In the genomic region with DNA sequence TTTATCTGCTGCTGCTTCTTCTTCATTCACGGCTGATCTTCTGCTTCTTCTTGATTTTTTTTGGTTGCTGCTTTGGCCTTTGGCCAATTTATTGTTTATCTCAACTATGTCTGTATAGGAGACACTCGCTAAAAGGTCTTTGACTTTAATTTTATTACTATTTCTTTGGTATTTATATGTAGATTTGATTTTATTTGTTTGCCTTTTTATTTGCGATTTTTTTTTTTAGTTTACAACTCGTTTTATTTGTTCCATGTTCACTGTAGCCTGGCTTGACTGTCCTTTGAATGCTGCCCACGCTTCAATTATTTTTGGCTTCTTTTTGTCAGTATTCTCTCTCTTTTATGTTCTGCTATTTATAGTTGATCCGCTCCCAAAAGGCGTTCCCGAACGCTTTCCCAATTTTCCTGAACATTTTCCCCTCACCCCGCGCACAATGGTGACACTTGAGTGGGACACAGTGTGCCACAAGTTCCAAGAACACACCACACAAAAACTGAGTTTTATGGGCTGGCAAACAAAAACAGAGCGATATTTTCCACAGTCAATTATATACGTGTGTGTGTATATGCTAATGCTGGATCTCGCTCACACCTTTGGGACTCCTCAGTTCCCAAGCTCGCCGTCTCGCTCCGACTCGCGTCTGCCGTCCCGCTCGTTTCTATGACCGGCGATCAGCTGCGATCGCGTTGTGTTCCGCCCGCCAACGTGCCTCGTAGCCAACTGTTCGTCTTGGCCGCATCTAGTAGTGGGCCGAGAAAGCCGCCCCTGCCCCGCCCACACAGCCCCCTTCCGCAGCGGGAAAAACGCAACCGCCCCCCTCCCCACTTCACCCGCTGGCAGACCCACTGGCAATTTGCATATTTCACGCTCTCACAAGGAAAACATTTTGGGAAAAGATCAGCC, we compare ENCODE assay signal across 5 fruit fly cellular contexts.
A peak's percentile ranks its signal among the peaks of the same experiment; 100 is the strongest.
TF ChIP-seq lines count a peak whose summit lies in the region.

A gene (minus strand): TSS at position 725 of the 906 bp plus-strand sequence.

- TF ChIP-seq CTCF in whole organism, embryonic (GFP tag; optimal IDR thresholded peaks at IDR 0.05; lab: Kevin White, UChicago): no peak

TF ChIP-seq in whole organism, adult, 20 proteins besides CTCF, POLR2A, EP300 and RAD21:
- TF ChIP-seq cnc (optimal IDR thresholded peaks at IDR 0.05; lab: Kevin White, UChicago) (no peak), Hr96 (GFP tag; optimal IDR thresholded peaks at IDR 0.05; lab: Kevin White, UChicago) (no peak), CG7101 (tag; optimal IDR thresholded peaks at IDR 0.05; lab: Kevin White, UChicago) (peak; percentile 37), CG14711 (tag; optimal IDR thresholded peaks at IDR 0.05; lab: Kevin White, UChicago) (peak; percentile 12), CG12768 (GFP tag; optimal IDR thresholded peaks at IDR 0.05; lab: Kevin White, UChicago) (no peak), Crg-1 (GFP tag; optimal IDR thresholded peaks at IDR 0.05; lab: Kevin White, UChicago) (no peak)
TF ChIP-seq in whole organism, adult: peak in this region for 2.

TF ChIP-seq in whole organism, embryonic, 481 proteins besides CTCF, POLR2A, EP300 and RAD21 (continues in another document):
- TF ChIP-seq CG2202 (tag; optimal IDR thresholded peaks at IDR 0.05; lab: Kevin White, UChicago): peak; percentile 25
- peak; percentile 22 for TF ChIP-seq CG12942 (GFP tag; optimal IDR thresholded peaks at IDR 0.05; lab: Kevin White, UChicago)
- peak; percentile 22 for TF ChIP-seq CG30431 (GFP tag; optimal IDR thresholded peaks at IDR 0.05; lab: Kevin White, UChicago)
- TF ChIP-seq Mes4 (GFP tag; optimal IDR thresholded peaks at IDR 0.05; lab: Kevin White, UChicago): peak; percentile 35
- peak; percentile 85 for TF ChIP-seq CG13424 (tag; optimal IDR thresholded peaks at IDR 0.05; lab: Kevin White, UChicago)
- no peak for TF ChIP-seq CkIIα-i1 (GFP tag; IDR thresholded peaks at IDR 0.05; lab: Robert Waterston, UW)
- peak; percentile 67; the same call in 2 of the 3 replicates for TF ChIP-seq CG11093 (GFP tag; IDR thresholded peaks at IDR 0.05; lab: Robert Waterston, UW)
- peak; percentile 64 for TF ChIP-seq ssp (GFP tag; IDR thresholded peaks at IDR 0.05; lab: Robert Waterston, UW)
- TF ChIP-seq z (GFP tag; IDR thresholded peaks at IDR 0.05; lab: Robert Waterston, UW): 0 out of 3 replicates have a peak, but pooled peaks have one; percentile 43
- no peak for TF ChIP-seq CG16779 (GFP tag; IDR thresholded peaks at IDR 0.05; lab: Robert Waterston, UW)
- peak; percentile 47 for TF ChIP-seq ems (GFP tag; optimal IDR thresholded peaks at IDR 0.05; lab: Kevin White, UChicago)
- peak; percentile 77 for TF ChIP-seq tgo (GFP tag; IDR thresholded peaks at IDR 0.05; lab: Robert Waterston, UW)
- TF ChIP-seq Hey (tag; optimal IDR thresholded peaks at IDR 0.05; lab: Kevin White, UChicago): no peak
- peak; percentile 71 for TF ChIP-seq Meics (GFP tag; optimal IDR thresholded peaks at IDR 0.05; lab: Kevin White, UChicago)
- TF ChIP-seq CG10274 (GFP tag; optimal IDR thresholded peaks at IDR 0.05; lab: Kevin White, UChicago): peak; percentile 11
- peak; percentile 49 for TF ChIP-seq CG8944 (GFP tag; optimal IDR thresholded peaks at IDR 0.05; lab: Kevin White, UChicago)
- TF ChIP-seq CG10209 (GFP tag; optimal IDR thresholded peaks at IDR 0.05; lab: Kevin White, UChicago): peak; percentile 60
- TF ChIP-seq nerfin-1 (tag; optimal IDR thresholded peaks at IDR 0.05; lab: Kevin White, UChicago): peak; percentile 59

TF ChIP-seq in whole organism, prepupa, 60 proteins besides CTCF, POLR2A, EP300 and RAD21 (continues in another document):
- TF ChIP-seq CG31627 (GFP tag; optimal IDR thresholded peaks at IDR 0.05; lab: Kevin White, UChicago) (peak; percentile 32), Sox14 (GFP tag; optimal IDR thresholded peaks at IDR 0.05; lab: Kevin White, UChicago) (peak; percentile 14), lz (GFP tag; optimal IDR thresholded peaks at IDR 0.05; lab: Kevin White, UChicago) (peak; percentile 2), svp (GFP tag; lab: Kevin White, UChicago) (peak; percentile 77), CG6792 (GFP tag; optimal IDR thresholded peaks at IDR 0.05; lab: Kevin White, UChicago) (no peak), achi (GFP tag; optimal IDR thresholded peaks at IDR 0.05; lab: Kevin White, UChicago) (no peak), Hr38 (GFP tag; optimal IDR thresholded peaks at IDR 0.05; lab: Kevin White, UChicago) (no peak), CG6276 (GFP tag; optimal IDR thresholded peaks at IDR 0.05; lab: Kevin White, UChicago) (peak; percentile 46), CG3032 (tag; optimal IDR thresholded peaks at IDR 0.05; lab: Kevin White, UChicago) (no peak), CG7368 (GFP tag; optimal IDR thresholded peaks at IDR 0.05; lab: Kevin White, UChicago) (no peak), Sox15 (GFP tag; optimal IDR thresholded peaks at IDR 0.05; lab: Kevin White, UChicago) (no peak), Ets21C (GFP tag; optimal IDR thresholded peaks at IDR 0.05; lab: Kevin White, UChicago) (no peak), CG8119 (GFP tag; IDR thresholded peaks at IDR 0.05; lab: Robert Waterston, UW) (peak; percentile 45; the same call in 1 of the 3 replicates), CG4318 (GFP tag; optimal IDR thresholded peaks at IDR 0.05; lab: Kevin White, UChicago) (no peak), CG11294 (GFP tag; IDR thresholded peaks at IDR 0.05; lab: Robert Waterston, UW) (peak; percentile 55), CG34406 (GFP tag; optimal IDR thresholded peaks at IDR 0.05; lab: Kevin White, UChicago) (no peak), dac (GFP tag; optimal IDR thresholded peaks at IDR 0.05; lab: Kevin White, UChicago) (no peak), eg (GFP tag; IDR thresholded peaks at IDR 0.05; lab: Robert Waterston, UW) (peak; percentile 81), CG32006 (GFP tag; optimal IDR thresholded peaks at IDR 0.05; lab: Kevin White, UChicago) (peak; percentile 56), fd85E (GFP tag; optimal IDR thresholded peaks at IDR 0.05; lab: Kevin White, UChicago) (no peak)

TF ChIP-seq in whole organism, pupa, 21 proteins besides CTCF, POLR2A, EP300 and RAD21 (continues in another document):
- TF ChIP-seq CG4496 (GFP tag; IDR thresholded peaks at IDR 0.05; lab: Robert Waterston, UW): peak; percentile 73
- TF ChIP-seq CG13204 (GFP tag; optimal IDR thresholded peaks at IDR 0.05; lab: Kevin White, UChicago): no peak
- TF ChIP-seq CG10348 (GFP tag; IDR thresholded peaks at IDR 0.05; lab: Robert Waterston, UW): 0 out of 2 replicates have a peak, but pooled peaks have one; percentile 19
- no peak for TF ChIP-seq CG9948 (tag; optimal IDR thresholded peaks at IDR 0.05; lab: Kevin White, UChicago)
- peak; percentile 1 for TF ChIP-seq Pif1A (GFP tag; optimal IDR thresholded peaks at IDR 0.05; lab: Kevin White, UChicago)
- peak; percentile 18 for TF ChIP-seq CG8301 (tag; optimal IDR thresholded peaks at IDR 0.05; lab: Kevin White, UChicago)
- TF ChIP-seq gl (tag; optimal IDR thresholded peaks at IDR 0.05; lab: Kevin White, UChicago): no peak
- no peak for TF ChIP-seq CG17806 (tag; optimal IDR thresholded peaks at IDR 0.05; lab: Kevin White, UChicago)
- TF ChIP-seq fd96Ca (GFP tag; IDR thresholded peaks at IDR 0.05; lab: Robert Waterston, UW): no peak
- TF ChIP-seq Pif1B (GFP tag; optimal IDR thresholded peaks at IDR 0.05; lab: Kevin White, UChicago): no peak
- no peak for TF ChIP-seq D1 (tag; optimal IDR thresholded peaks at IDR 0.05; lab: Kevin White, UChicago)
- peak; percentile 25; the same call in 1 of the 2 replicates for TF ChIP-seq CG12605 (GFP tag; IDR thresholded peaks at IDR 0.05; lab: Robert Waterston, UW)
- TF ChIP-seq CG15710 (tag; optimal IDR thresholded peaks at IDR 0.05; lab: Kevin White, UChicago): no peak
- TF ChIP-seq CG14655 (GFP tag; optimal IDR thresholded peaks at IDR 0.05; lab: Kevin White, UChicago): peak; percentile 12
- TF ChIP-seq EcR (GFP tag; optimal IDR thresholded peaks at IDR 0.05; lab: Kevin White, UChicago): no peak
- TF ChIP-seq Snoo (tag; optimal IDR thresholded peaks at IDR 0.05; lab: Kevin White, UChicago): no peak
- TF ChIP-seq CG34367 (tag; optimal IDR thresholded peaks at IDR 0.05; lab: Kevin White, UChicago): no peak
- TF ChIP-seq Ets98B (GFP tag; IDR thresholded peaks at IDR 0.05; lab: Robert Waterston, UW): peak; percentile 81
- TF ChIP-seq rn (GFP tag; IDR thresholded peaks at IDR 0.05; lab: Robert Waterston, UW): peak; percentile 39; the same call in 1 of the 2 replicates
- TF ChIP-seq CG32121 (GFP tag; IDR thresholded peaks at IDR 0.05; lab: Robert Waterston, UW): peak; percentile 76; the same call in 1 of the 2 replicates

TF ChIP-seq in whole organism, wandering third instar larva, 38 proteins besides CTCF, POLR2A, EP300 and RAD21 (continues in another document):
- TF ChIP-seq lola (GFP tag; optimal IDR thresholded peaks at IDR 0.05; lab: Kevin White, UChicago) (no peak), br (GFP tag; optimal IDR thresholded peaks at IDR 0.05; lab: Kevin White, UChicago) (peak; percentile 16), sv (GFP tag; optimal IDR thresholded peaks at IDR 0.05; lab: Kevin White, UChicago) (peak; percentile 18), brk (GFP tag; optimal IDR thresholded peaks at IDR 0.05; lab: Kevin White, UChicago) (no peak), Mio (GFP tag; optimal IDR thresholded peaks at IDR 0.05; lab: Kevin White, UChicago) (no peak), sage (GFP tag; optimal IDR thresholded peaks at IDR 0.05; lab: Kevin White, UChicago) (no peak), Hr83 (GFP tag; optimal IDR thresholded peaks at IDR 0.05; lab: Kevin White, UChicago; ENCODE audit: poor library complexity, severe bottlenecking) (no peak), dl (GFP tag; optimal IDR thresholded peaks at IDR 0.05; lab: Kevin White, UChicago; ENCODE audit: insufficient read depth in 1 of 2, partially characterized antibody in 2 of 2) (no peak), Jra (GFP tag; optimal IDR thresholded peaks at IDR 0.05; lab: Kevin White, UChicago) (no peak), fru (GFP tag; optimal IDR thresholded peaks at IDR 0.05; lab: Kevin White, UChicago) (peak; percentile 20), Dfd (GFP tag; optimal IDR thresholded peaks at IDR 0.05; lab: Kevin White, UChicago) (no peak), N (GFP tag; optimal IDR thresholded peaks at IDR 0.05; lab: Kevin White, UChicago) (no peak), rgr (GFP tag; optimal IDR thresholded peaks at IDR 0.05; lab: Kevin White, UChicago) (peak; percentile 20), h (GFP tag; optimal IDR thresholded peaks at IDR 0.05; lab: Kevin White, UChicago) (peak; percentile 26), psq (GFP tag; optimal IDR thresholded peaks at IDR 0.05; lab: Kevin White, UChicago) (no peak), Hr78 (GFP tag; optimal IDR thresholded peaks at IDR 0.05; lab: Kevin White, UChicago) (no peak), Vsx2 (GFP tag; optimal IDR thresholded peaks at IDR 0.05; lab: Kevin White, UChicago; ENCODE audit: partially characterized antibody) (no peak), Rel (GFP tag; optimal IDR thresholded peaks at IDR 0.05; lab: Kevin White, UChicago) (no peak), Rel (tag; optimal IDR thresholded peaks at IDR 0.05; lab: Kevin White, UChicago) (no peak), dsf (GFP tag; optimal IDR thresholded peaks at IDR 0.05; lab: Kevin White, UChicago; ENCODE audit: borderline replicate concordance) (no peak), OdsH (GFP tag; optimal IDR thresholded peaks at IDR 0.05; lab: Kevin White, UChicago) (peak; percentile 14), usp (GFP tag; optimal IDR thresholded peaks at IDR 0.05; lab: Kevin White, UChicago) (no peak)
